Fruit fly (Drosophila melanogaster) whole organism, prepupa: Measurements from ENCODE around the gene Ero1L.

Source experiments
- Blimp-1 ChIP-seq: fragments of 200-800 bp; sonication (Bioruptor generic); optimal IDR thresholded peaks from 3 replicates; lab custom pipeline; 2017; ENCODE audit warnings: missing biosample characterization, missing genetic modification characterization, mild to moderate bottlenecking, moderate library complexity, missing genetic modification reagents
- CG10631 ChIP-seq: fragments of 200-800 bp; sonication (Bioruptor generic); optimal IDR thresholded peaks from 2 replicates; lab custom pipeline; 2016; ENCODE audit warnings: missing biosample characterization, missing genetic modification characterization
- CG10669 ChIP-seq: fragments of 200-800 bp; sonication (Bioruptor generic); optimal IDR thresholded peaks from 3 replicates; lab custom pipeline; 2018; ENCODE audit warnings: missing biosample characterization, mild to moderate bottlenecking, missing genetic modification characterization, moderate library complexity
- CG11294 ChIP-seq: fragments of 200-800 bp; sonication (Bioruptor generic); IDR thresholded peaks from 2 replicates; pipeline ENCODE4 v1.3.6; 2022; ENCODE audit warnings: missing biosample characterization, missing genetic modification characterization
- CG11762 ChIP-seq: fragments of 200-800 bp; sonication (Bioruptor generic); optimal IDR thresholded peaks from 3 replicates; lab custom pipeline; 2016; ENCODE audit warnings: missing biosample characterization, missing genetic modification characterization; ENCODE audit not compliant: insufficient read depth
- CG15336 ChIP-seq: fragments of 200-800 bp; sonication (Bioruptor generic); IDR thresholded peaks from 2 replicates; pipeline ENCODE4 v1.3.6; 2022; ENCODE audit warnings: missing biosample characterization, missing genetic modification characterization
- CG1621 ChIP-seq: fragments of 200-800 bp; sonication (Bioruptor generic); optimal IDR thresholded peaks from 3 replicates; lab custom pipeline; 2018; ENCODE audit warnings: missing biosample characterization, mild to moderate bottlenecking, missing genetic modification characterization
- CG16779 ChIP-seq: fragments of 200-800 bp; sonication (Bioruptor generic); optimal IDR thresholded peaks from 3 replicates; lab custom pipeline; 2017; ENCODE audit warnings: missing biosample characterization, mild to moderate bottlenecking, missing genetic modification characterization
- CG3032 ChIP-seq: fragments of 200-800 bp; optimal IDR thresholded peaks from 2 replicates; lab custom pipeline; 2019; ENCODE audit warnings: missing biosample characterization, mild to moderate bottlenecking, missing genetic modification characterization, moderate library complexity
- CG31627 ChIP-seq: fragments of 200-800 bp; sonication (Bioruptor generic); optimal IDR thresholded peaks from 3 replicates; lab custom pipeline; 2016; ENCODE audit warnings: missing biosample characterization, missing genetic modification characterization
- CG32006 ChIP-seq: fragments of 200-800 bp; sonication (Bioruptor generic); optimal IDR thresholded peaks from 3 replicates; lab custom pipeline; 2017; ENCODE audit warnings: missing biosample characterization, mild to moderate bottlenecking, missing genetic modification characterization
- CG34406 ChIP-seq: fragments of 200-800 bp; sonication (Bioruptor generic); optimal IDR thresholded peaks from 3 replicates; lab custom pipeline; 2016; ENCODE audit warnings: missing biosample characterization, missing genetic modification characterization
- CG4318 ChIP-seq: fragments of 200-800 bp; sonication (Bioruptor generic); optimal IDR thresholded peaks from 3 replicates; lab custom pipeline; 2017; ENCODE audit warnings: missing biosample characterization, mild to moderate bottlenecking, missing genetic modification characterization
- CG6163 ChIP-seq: fragments of 200-800 bp; sonication (Bioruptor generic); IDR thresholded peaks from 3 replicates; pipeline ENCODE4 v1.3.6; 2022; ENCODE audit warnings: missing biosample characterization, missing genetic modification characterization
- CG6276 ChIP-seq: fragments of 200-800 bp; sonication (Bioruptor generic); optimal IDR thresholded peaks from 2 replicates; lab custom pipeline; 2017; ENCODE audit warnings: missing biosample characterization, mild to moderate bottlenecking, missing genetic modification characterization
- CG6792 ChIP-seq: fragments of 200-800 bp; sonication (Bioruptor generic); optimal IDR thresholded peaks from 3 replicates; lab custom pipeline; 2016; ENCODE audit warnings: missing biosample characterization, missing genetic modification characterization
- CG7368 ChIP-seq: fragments of 200-800 bp; sonication (Bioruptor generic); optimal IDR thresholded peaks from 3 replicates; lab custom pipeline; 2016; ENCODE audit warnings: missing biosample characterization, missing genetic modification characterization
- CG8119 ChIP-seq: fragments of 200-800 bp; sonication (Bioruptor generic); IDR thresholded peaks from 3 replicates; pipeline ENCODE4 v1.3.6; 2022; ENCODE audit warnings: missing biosample characterization, missing genetic modification characterization
- CG8319 ChIP-seq: fragments of 200-800 bp; sonication (Bioruptor generic); optimal IDR thresholded peaks from 3 replicates; lab custom pipeline; 2016; ENCODE audit warnings: missing biosample characterization, missing genetic modification characterization
- CG8632 ChIP-seq: fragments of 200-800 bp; sonication (Bioruptor generic); optimal IDR thresholded peaks from 3 replicates; lab custom pipeline; 2016; ENCODE audit warnings: missing biosample characterization, missing genetic modification characterization
- Eip78C ChIP-seq: fragments of 200-800 bp; sonication (Bioruptor generic); peaks from one replicate; lab custom pipeline; 2016; ENCODE audit warnings: missing biosample characterization, missing genetic modification characterization
- Eip93F ChIP-seq: fragments of 200-800 bp; sonication (Bioruptor generic); optimal IDR thresholded peaks from 2 replicates; lab custom pipeline; 2016; ENCODE audit warnings: missing biosample characterization, mild to moderate bottlenecking, missing genetic modification characterization
- Ets96B ChIP-seq: fragments of 200-800 bp; optimal IDR thresholded peaks from 2 replicates; lab custom pipeline; 2019; ENCODE audit warnings: missing biosample characterization, mild to moderate bottlenecking, missing genetic modification characterization, moderate library complexity
- Gug ChIP-seq: fragments of 200-800 bp; sonication (Bioruptor generic); IDR thresholded peaks from 2 replicates; pipeline ENCODE4 v1.3.6; 2022; ENCODE audit warnings: missing biosample characterization, missing genetic modification characterization
- Hr38 ChIP-seq: sonication (Bioruptor generic); optimal IDR thresholded peaks from 2 replicates; lab custom pipeline; 2016; ENCODE audit warnings: missing biosample characterization, missing genetic modification characterization
- Hr39 ChIP-seq: fragments of 200-800 bp; sonication (Bioruptor generic); optimal IDR thresholded peaks from 2 replicates; lab custom pipeline; 2016; ENCODE audit warnings: missing biosample characterization, missing genetic modification characterization
- Hr4 ChIP-seq: fragments of 200-800 bp; sonication (Bioruptor generic); optimal IDR thresholded peaks from 3 replicates; lab custom pipeline; 2016; ENCODE audit warnings: missing biosample characterization, missing genetic modification characterization
- Sox102F ChIP-seq: fragments of 200-800 bp; sonication (Bioruptor generic); optimal IDR thresholded peaks from 2 replicates; lab custom pipeline; 2016; ENCODE audit warnings: missing biosample characterization, mild to moderate bottlenecking, missing genetic modification characterization
- Sox14 ChIP-seq: fragments of 200-800 bp; sonication (Bioruptor generic); optimal IDR thresholded peaks from 3 replicates; lab custom pipeline; 2016; ENCODE audit warnings: missing biosample characterization, missing genetic modification characterization
- Sox15 ChIP-seq: fragments of 200-800 bp; sonication (Bioruptor generic); optimal IDR thresholded peaks from 3 replicates; lab custom pipeline; 2016; ENCODE audit warnings: missing biosample characterization, missing genetic modification characterization
- achi ChIP-seq: fragments of 200-800 bp; sonication (Bioruptor generic); optimal IDR thresholded peaks from 3 replicates; lab custom pipeline; 2016; ENCODE audit warnings: missing biosample characterization, missing genetic modification characterization
- cyc ChIP-seq: fragments of 200-800 bp; sonication (Bioruptor generic); optimal IDR thresholded peaks from 3 replicates; lab custom pipeline; 2016; ENCODE audit warnings: missing biosample characterization, missing genetic modification characterization
- dsx ChIP-seq: fragments of 200-800 bp; optimal IDR thresholded peaks from 3 replicates; lab custom pipeline; 2019; ENCODE audit warnings: missing biosample characterization, mild to moderate bottlenecking, missing genetic modification characterization, moderate library complexity; ENCODE audit not compliant: poor library complexity, severe bottlenecking
- eg ChIP-seq: fragments of 200-800 bp; sonication (Bioruptor generic); IDR thresholded peaks from 3 replicates; pipeline ENCODE4 v1.3.6; 2022; ENCODE audit warnings: missing biosample characterization, missing genetic modification characterization
- esn ChIP-seq: fragments of 200-800 bp; sonication (Bioruptor generic); optimal IDR thresholded peaks from 2 replicates; lab custom pipeline; 2016; ENCODE audit warnings: missing biosample characterization, mild to moderate bottlenecking, missing genetic modification characterization, moderate library complexity
- fd59A ChIP-seq: fragments of 200-800 bp; sonication (Bioruptor generic); optimal IDR thresholded peaks from 2 replicates; lab custom pipeline; 2017; ENCODE audit warnings: missing biosample characterization, mild to moderate bottlenecking, missing genetic modification characterization, missing genetic modification reagents
- fkh ChIP-seq: fragments of 200-800 bp; sonication (Bioruptor generic); optimal IDR thresholded peaks from 3 replicates; lab custom pipeline; 2017; ENCODE audit warnings: missing biosample characterization, mild to moderate bottlenecking, missing genetic modification characterization, moderate library complexity
- lz ChIP-seq: fragments of 200-800 bp; sonication (Bioruptor generic); optimal IDR thresholded peaks from 3 replicates; lab custom pipeline; 2016; ENCODE audit warnings: missing biosample characterization, missing genetic modification characterization
- net ChIP-seq: fragments of 200-800 bp; sonication (Bioruptor generic); optimal IDR thresholded peaks from 3 replicates; lab custom pipeline; 2016; ENCODE audit warnings: missing biosample characterization, missing genetic modification characterization
- vri ChIP-seq: fragments of 200-800 bp; sonication (Bioruptor generic); optimal IDR thresholded peaks from 3 replicates; lab custom pipeline; 2016; ENCODE audit warnings: missing biosample characterization, mild to moderate bottlenecking, missing genetic modification characterization

The Ero1L gene

DNA sequence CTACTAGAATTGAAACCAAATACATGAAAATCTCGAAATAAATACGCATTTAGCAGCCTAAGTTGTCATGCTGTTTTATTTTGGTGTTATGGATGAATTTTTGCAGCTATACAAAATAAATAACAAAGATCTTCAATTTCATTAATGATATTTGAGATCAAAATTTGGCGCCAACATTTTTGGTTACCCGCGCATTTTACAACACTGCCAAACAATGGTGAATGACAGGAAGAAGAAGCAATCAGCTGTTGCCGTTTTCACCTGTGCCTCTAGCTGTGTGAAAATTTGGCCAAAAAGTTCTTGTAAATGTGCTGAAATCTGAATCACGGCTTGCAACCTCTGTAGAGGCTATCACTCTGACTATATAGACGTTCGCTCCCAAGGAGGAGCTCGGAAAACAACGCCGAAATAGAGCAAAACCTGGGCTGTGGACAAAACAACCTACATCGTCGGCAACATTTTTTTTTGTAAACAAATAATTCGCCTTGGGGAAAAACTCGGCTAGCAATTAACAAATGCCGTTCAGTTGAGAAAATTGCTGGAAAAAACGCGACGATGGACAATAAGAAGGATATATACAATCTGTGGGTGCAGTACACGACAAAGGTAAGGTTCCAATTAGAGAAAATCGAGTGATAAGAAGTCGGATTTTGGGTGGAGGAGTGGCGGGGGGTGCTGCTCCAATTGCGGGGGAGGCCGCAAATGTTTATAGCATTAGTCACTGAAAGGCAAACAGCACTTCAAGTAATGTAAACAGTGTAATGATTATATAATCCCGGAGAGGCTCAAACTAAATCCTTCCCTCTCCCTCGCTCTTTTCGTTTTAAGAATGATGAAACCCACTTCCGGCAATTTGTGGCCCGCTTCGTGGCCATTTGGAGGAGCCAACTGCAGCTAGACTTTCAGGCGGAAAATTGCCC lies 23.8 kb downstream of the Ero1L start, which contains the start of gene CG43367:
TSS of gene CG43367 (plus strand) at position 264 of the 920 bp plus-strand sequence.
- no peak for TF ChIP-seq fkh
- peak; percentile 71 for TF ChIP-seq vri (GFP tag; lab: Kevin White, UChicago)
- no peak for TF ChIP-seq esn
- no peak for TF ChIP-seq Sox102F (GFP tag; lab: Kevin White, UChicago)
- TF ChIP-seq dsx (GFP tag; lab: Kevin White, UChicago): no peak
- TF ChIP-seq Blimp-1 (GFP tag; lab: Kevin White, UChicago): no peak
- no peak for TF ChIP-seq Gug
- no peak for TF ChIP-seq Sox15
- TF ChIP-seq CG6276 (GFP tag; lab: Kevin White, UChicago): no peak

dm6 chr3L:4204239-4204638 lies 34.0 kb downstream of the Ero1L start, which contains the start of gene CG15005:
TSS of gene CG15005 (minus strand) at chr3L:4204339.
- TF ChIP-seq CG31627 (GFP tag; lab: Kevin White, UChicago) (no peak), fkh (no peak), Eip78C (GFP tag; lab: Kevin White, UChicago) (no peak), CG7368 (no peak), CG15336 (GFP tag; lab: Robert Waterston, UW) (no peak), CG34406 (no peak), CG16779 (tag; lab: Kevin White, UChicago) (no peak), CG11294 (GFP tag; lab: Robert Waterston, UW) (no peak), CG3032 (no peak), CG4318 (GFP tag; lab: Kevin White, UChicago) (no peak), Hr39 (GFP tag; lab: Kevin White, UChicago) (no peak), CG11762 (no peak), CG8632 (GFP tag; lab: Kevin White, UChicago) (no peak), fd59A (GFP tag; lab: Kevin White, UChicago) (no peak), Hr38 (no peak), CG6276 (GFP tag; lab: Kevin White, UChicago) (no peak)
- TF ChIP-seq, all 60 proteins: peak for 0

DNA sequence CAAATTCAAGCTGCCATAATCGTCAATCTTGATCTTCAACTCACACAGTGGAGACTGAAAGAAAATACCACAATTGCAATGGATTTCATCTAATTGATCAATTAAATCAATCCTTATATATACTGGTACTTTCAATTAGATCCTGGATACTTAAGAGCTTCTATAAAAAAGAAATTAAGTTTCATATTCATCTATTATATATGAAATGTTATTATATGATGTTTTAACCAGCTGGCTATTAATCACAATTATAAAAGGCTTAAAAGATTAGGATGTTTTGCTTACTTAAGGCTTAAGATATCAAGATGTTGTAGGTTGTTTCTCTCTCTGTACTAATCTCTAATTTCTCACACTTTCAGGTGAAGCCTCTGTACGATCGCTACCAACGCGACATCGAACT lies 34.7 kb downstream of the Ero1L start:
- TF ChIP-seq CG8119 (GFP tag; lab: Robert Waterston, UW) (peak; percentile 32; the same call in 1 of the 3 replicates), CG3032 (no peak), Hr4 (GFP tag; lab: Kevin White, UChicago) (peak; percentile 51), cyc (GFP tag; lab: Kevin White, UChicago) (no peak), CG15336 (GFP tag; lab: Robert Waterston, UW) (0 out of 2 replicates have a peak, but pooled peaks have one; percentile 19), CG1621 (tag; lab: Kevin White, UChicago) (no peak), CG32006 (GFP tag; lab: Kevin White, UChicago) (peak; percentile 55), Eip78C (GFP tag; lab: Kevin White, UChicago) (no peak), CG4318 (GFP tag; lab: Kevin White, UChicago) (peak; percentile 15), achi (GFP tag; lab: Kevin White, UChicago) (no peak), Sox14 (GFP tag; lab: Kevin White, UChicago) (no peak)

DNA sequence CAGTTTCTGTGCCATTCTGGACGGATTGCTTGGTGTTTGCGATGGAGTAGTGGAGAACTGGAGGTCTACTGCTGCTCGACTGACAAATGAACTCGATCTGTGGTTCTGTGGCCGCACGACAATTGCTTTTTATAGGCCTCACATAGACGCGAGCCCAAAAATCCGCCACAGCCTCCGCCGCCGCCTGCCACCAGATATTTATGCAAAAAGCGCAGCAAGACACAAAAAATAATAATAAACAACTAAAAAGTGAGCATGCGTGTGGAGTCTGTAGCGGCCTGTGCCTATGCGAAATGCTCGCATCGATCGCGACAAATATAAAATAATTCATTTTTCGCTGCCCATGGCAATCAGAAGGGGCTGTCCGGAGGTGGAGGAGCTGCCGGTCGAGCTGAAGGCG lies 38.9 kb downstream of the Ero1L start, which contains the start of gene Cpr64Aa:
TSS of gene Cpr64Aa (minus strand) at position 101 of the 400 bp plus-strand sequence.
- 0 out of 3 replicates have a peak, but pooled peaks have one; percentile 37 for TF ChIP-seq eg
- TF ChIP-seq net (GFP tag; lab: Kevin White, UChicago): no peak
- TF ChIP-seq, all 60 proteins: peak for 1

- TF ChIP-seq CG34406 (no peak), Hr4 (GFP tag; lab: Kevin White, UChicago) (no peak), eg (peak; percentile 85), CG11762 (no peak), net (GFP tag; lab: Kevin White, UChicago) (no peak), esn (no peak), CG6276 (GFP tag; lab: Kevin White, UChicago) (peak; percentile 40), CG10669 (GFP tag; lab: Kevin White, UChicago) (no peak), CG6163 (GFP tag; lab: Robert Waterston, UW) (peak; percentile 41; the same call in 2 of the 3 replicates), CG6792 (no peak), lz (GFP tag; lab: Kevin White, UChicago) (no peak), Hr38 (no peak), CG10631 (no peak), CG11294 (GFP tag; lab: Robert Waterston, UW) (peak; percentile 67), cyc (GFP tag; lab: Kevin White, UChicago) (no peak), CG8319 (no peak), CG3032 (no peak), Gug (peak; percentile 47), Ets96B (tag; lab: Kevin White, UChicago) (no peak), Eip93F (no peak)
Measured at dm6 chr3L:4209731-4210130, 39.5 kb downstream of the Ero1L start.
